Fruit fly (Drosophila melanogaster) whole organism, prepupa: ENCODE measurements around the gene sordd2.

Experiments used
- Blimp-1 ChIP-seq: fragments of 200-800 bp; sonication (Bioruptor generic); optimal IDR thresholded peaks from 3 replicates; lab custom pipeline; 2017; ENCODE audit warnings: missing biosample characterization, missing genetic modification characterization, mild to moderate bottlenecking, moderate library complexity, missing genetic modification reagents
- CG10631 ChIP-seq: fragments of 200-800 bp; sonication (Bioruptor generic); optimal IDR thresholded peaks from 2 replicates; lab custom pipeline; 2016; ENCODE audit warnings: missing biosample characterization, missing genetic modification characterization
- CG11294 ChIP-seq: fragments of 200-800 bp; sonication (Bioruptor generic); IDR thresholded peaks from 2 replicates; pipeline ENCODE4 v1.3.6; 2022; ENCODE audit warnings: missing biosample characterization, missing genetic modification characterization
- CG11762 ChIP-seq: fragments of 200-800 bp; sonication (Bioruptor generic); optimal IDR thresholded peaks from 3 replicates; lab custom pipeline; 2016; ENCODE audit warnings: missing biosample characterization, missing genetic modification characterization; ENCODE audit not compliant: insufficient read depth
- CG11902 ChIP-seq: fragments of 200-800 bp; sonication (Bioruptor generic); optimal IDR thresholded peaks from 3 replicates; lab custom pipeline; 2016; ENCODE audit warnings: missing biosample characterization, missing genetic modification characterization
- CG15336 ChIP-seq: fragments of 200-800 bp; sonication (Bioruptor generic); IDR thresholded peaks from 2 replicates; pipeline ENCODE4 v1.3.6; 2022; ENCODE audit warnings: missing biosample characterization, missing genetic modification characterization
- CG1621 ChIP-seq: fragments of 200-800 bp; sonication (Bioruptor generic); optimal IDR thresholded peaks from 3 replicates; lab custom pipeline; 2018; ENCODE audit warnings: missing biosample characterization, mild to moderate bottlenecking, missing genetic modification characterization
- CG16779 ChIP-seq: fragments of 200-800 bp; sonication (Bioruptor generic); optimal IDR thresholded peaks from 3 replicates; lab custom pipeline; 2017; ENCODE audit warnings: missing biosample characterization, mild to moderate bottlenecking, missing genetic modification characterization
- CG3032 ChIP-seq: fragments of 200-800 bp; optimal IDR thresholded peaks from 2 replicates; lab custom pipeline; 2019; ENCODE audit warnings: missing biosample characterization, mild to moderate bottlenecking, missing genetic modification characterization, moderate library complexity
- CG32006 ChIP-seq: fragments of 200-800 bp; sonication (Bioruptor generic); optimal IDR thresholded peaks from 3 replicates; lab custom pipeline; 2017; ENCODE audit warnings: missing biosample characterization, mild to moderate bottlenecking, missing genetic modification characterization
- CG34406 ChIP-seq: fragments of 200-800 bp; sonication (Bioruptor generic); optimal IDR thresholded peaks from 3 replicates; lab custom pipeline; 2016; ENCODE audit warnings: missing biosample characterization, missing genetic modification characterization
- CG3919 ChIP-seq: fragments of 200-800 bp; sonication (Bioruptor generic); optimal IDR thresholded peaks from 3 replicates; lab custom pipeline; 2016; ENCODE audit warnings: missing biosample characterization, missing genetic modification characterization
- CG4318 ChIP-seq: fragments of 200-800 bp; sonication (Bioruptor generic); optimal IDR thresholded peaks from 3 replicates; lab custom pipeline; 2017; ENCODE audit warnings: missing biosample characterization, mild to moderate bottlenecking, missing genetic modification characterization
- CG7368 ChIP-seq: fragments of 200-800 bp; sonication (Bioruptor generic); optimal IDR thresholded peaks from 3 replicates; lab custom pipeline; 2016; ENCODE audit warnings: missing biosample characterization, missing genetic modification characterization
- CG8319 ChIP-seq: fragments of 200-800 bp; sonication (Bioruptor generic); optimal IDR thresholded peaks from 3 replicates; lab custom pipeline; 2016; ENCODE audit warnings: missing biosample characterization, missing genetic modification characterization
- CG8632 ChIP-seq: fragments of 200-800 bp; sonication (Bioruptor generic); optimal IDR thresholded peaks from 3 replicates; lab custom pipeline; 2016; ENCODE audit warnings: missing biosample characterization, missing genetic modification characterization
- CG9139 ChIP-seq: fragments of 200-800 bp; sonication (Bioruptor generic); optimal IDR thresholded peaks from 3 replicates; lab custom pipeline; 2017; ENCODE audit warnings: missing biosample characterization, mild to moderate bottlenecking, missing genetic modification characterization
- Eip75B ChIP-seq: fragments of 200-800 bp; sonication (Bioruptor generic); optimal IDR thresholded peaks from 3 replicates; lab custom pipeline; 2016; ENCODE audit warnings: missing biosample characterization, missing genetic modification characterization
- Eip78C ChIP-seq: fragments of 200-800 bp; sonication (Bioruptor generic); peaks from one replicate; lab custom pipeline; 2016; ENCODE audit warnings: missing biosample characterization, missing genetic modification characterization
- Eip93F ChIP-seq: fragments of 200-800 bp; sonication (Bioruptor generic); optimal IDR thresholded peaks from 2 replicates; lab custom pipeline; 2016; ENCODE audit warnings: missing biosample characterization, mild to moderate bottlenecking, missing genetic modification characterization
- Ets21C ChIP-seq: fragments of 200-800 bp; sonication (Bioruptor generic); optimal IDR thresholded peaks from 3 replicates; lab custom pipeline; 2016; ENCODE audit warnings: missing biosample characterization, missing genetic modification characterization
- Ets96B ChIP-seq: fragments of 200-800 bp; optimal IDR thresholded peaks from 2 replicates; lab custom pipeline; 2019; ENCODE audit warnings: missing biosample characterization, mild to moderate bottlenecking, missing genetic modification characterization, moderate library complexity
- Hr38 ChIP-seq: sonication (Bioruptor generic); optimal IDR thresholded peaks from 2 replicates; lab custom pipeline; 2016; ENCODE audit warnings: missing biosample characterization, missing genetic modification characterization
- Hr39 ChIP-seq: fragments of 200-800 bp; sonication (Bioruptor generic); optimal IDR thresholded peaks from 2 replicates; lab custom pipeline; 2016; ENCODE audit warnings: missing biosample characterization, missing genetic modification characterization
- Lpt ChIP-seq: fragments of 200-800 bp; sonication (Bioruptor generic); optimal IDR thresholded peaks from 3 replicates; lab custom pipeline; 2016; ENCODE audit warnings: missing biosample characterization, missing genetic modification characterization
- Met ChIP-seq: fragments of 200-800 bp; sonication (Bioruptor generic); optimal IDR thresholded peaks from 3 replicates; lab custom pipeline; 2016; ENCODE audit warnings: missing biosample characterization, missing genetic modification characterization
- OdsH ChIP-seq: fragments of 200-800 bp; sonication (Bioruptor generic); optimal IDR thresholded peaks from 3 replicates; lab custom pipeline; 2016; ENCODE audit warnings: missing biosample characterization, missing genetic modification characterization
- Smox ChIP-seq: fragments of 200-800 bp; sonication (Bioruptor generic); optimal IDR thresholded peaks from 3 replicates; lab custom pipeline; 2016; ENCODE audit warnings: missing biosample characterization, missing genetic modification characterization
- Sox102F ChIP-seq: fragments of 200-800 bp; sonication (Bioruptor generic); optimal IDR thresholded peaks from 2 replicates; lab custom pipeline; 2016; ENCODE audit warnings: missing biosample characterization, mild to moderate bottlenecking, missing genetic modification characterization
- Sox14 ChIP-seq: fragments of 200-800 bp; sonication (Bioruptor generic); optimal IDR thresholded peaks from 3 replicates; lab custom pipeline; 2016; ENCODE audit warnings: missing biosample characterization, missing genetic modification characterization
- Sox15 ChIP-seq: fragments of 200-800 bp; sonication (Bioruptor generic); optimal IDR thresholded peaks from 3 replicates; lab custom pipeline; 2016; ENCODE audit warnings: missing biosample characterization, missing genetic modification characterization
- achi ChIP-seq: fragments of 200-800 bp; sonication (Bioruptor generic); optimal IDR thresholded peaks from 3 replicates; lab custom pipeline; 2016; ENCODE audit warnings: missing biosample characterization, missing genetic modification characterization
- acj6 ChIP-seq: fragments of 200-800 bp; sonication (Bioruptor generic); optimal IDR thresholded peaks from 3 replicates; lab custom pipeline; 2016; ENCODE audit warnings: missing biosample characterization, missing genetic modification characterization
- dac ChIP-seq: fragments of 200-800 bp; sonication (Bioruptor generic); optimal IDR thresholded peaks from 2 replicates; lab custom pipeline; 2017; ENCODE audit warnings: missing biosample characterization, mild to moderate bottlenecking, missing genetic modification characterization
- dsx ChIP-seq: fragments of 200-800 bp; optimal IDR thresholded peaks from 3 replicates; lab custom pipeline; 2019; ENCODE audit warnings: missing biosample characterization, mild to moderate bottlenecking, missing genetic modification characterization, moderate library complexity; ENCODE audit not compliant: poor library complexity, severe bottlenecking
- eg ChIP-seq: fragments of 200-800 bp; sonication (Bioruptor generic); IDR thresholded peaks from 3 replicates; pipeline ENCODE4 v1.3.6; 2022; ENCODE audit warnings: missing biosample characterization, missing genetic modification characterization
- esn ChIP-seq: fragments of 200-800 bp; sonication (Bioruptor generic); optimal IDR thresholded peaks from 2 replicates; lab custom pipeline; 2016; ENCODE audit warnings: missing biosample characterization, mild to moderate bottlenecking, missing genetic modification characterization, moderate library complexity
- fd85E ChIP-seq: fragments of 200-800 bp; sonication (Bioruptor generic); optimal IDR thresholded peaks from 3 replicates; lab custom pipeline; 2016; ENCODE audit warnings: missing biosample characterization, missing genetic modification characterization
- fkh ChIP-seq: fragments of 200-800 bp; sonication (Bioruptor generic); optimal IDR thresholded peaks from 3 replicates; lab custom pipeline; 2017; ENCODE audit warnings: missing biosample characterization, mild to moderate bottlenecking, missing genetic modification characterization, moderate library complexity
- lz ChIP-seq: fragments of 200-800 bp; sonication (Bioruptor generic); optimal IDR thresholded peaks from 3 replicates; lab custom pipeline; 2016; ENCODE audit warnings: missing biosample characterization, missing genetic modification characterization
- pdm3 ChIP-seq: fragments of 200-800 bp; sonication (Bioruptor generic); optimal IDR thresholded peaks from 3 replicates; lab custom pipeline; 2016; ENCODE audit warnings: missing biosample characterization, missing genetic modification characterization
- salr ChIP-seq, 2 experiments: fragments of 200-800 bp; sonication (Bioruptor generic); optimal IDR thresholded peaks; 3 replicates each; lab custom pipeline; 2016 to 2018; ENCODE audit warnings: missing biosample characterization in 2 of 2, missing genetic modification characterization in 2 of 2, mild to moderate bottlenecking in 1 of 2
- ss ChIP-seq, 2 experiments: fragments of 200-800 bp; sonication (Bioruptor generic); optimal IDR thresholded peaks; 2 replicates in 1 of 2; 3 replicates in 1 of 2; lab custom pipeline; 2017 to 2018; ENCODE audit warnings: mild to moderate bottlenecking in 2 of 2, missing biosample characterization in 2 of 2, missing genetic modification characterization in 2 of 2, moderate library complexity in 1 of 2
- svp ChIP-seq: fragments of 200-800 bp; sonication (Bioruptor generic); peaks from one replicate; lab custom pipeline; 2016; ENCODE audit warnings: missing biosample characterization, missing genetic modification characterization
- topi ChIP-seq: fragments of 200-800 bp; sonication (Bioruptor generic); optimal IDR thresholded peaks from 3 replicates; lab custom pipeline; 2016; ENCODE audit warnings: missing biosample characterization, missing genetic modification characterization
- vri ChIP-seq: fragments of 200-800 bp; sonication (Bioruptor generic); optimal IDR thresholded peaks from 3 replicates; lab custom pipeline; 2016; ENCODE audit warnings: missing biosample characterization, mild to moderate bottlenecking, missing genetic modification characterization

sordd2 gene

dm6 chrX:15837530-15837929 is 38.6 kb upstream of the sordd2 start, which contains the start of gene CG8565:
TSS of gene CG8565 (plus strand) at chrX:15837830.
- TF ChIP-seq CG11294 (no peak), Ets96B (tag; lab: Kevin White, UChicago) (no peak), achi (GFP tag; lab: Kevin White, UChicago) (no peak), pdm3 (GFP tag; lab: Kevin White, UChicago) (no peak), ss (GFP tag; optimal IDR thresholded peaks at IDR 0.05; lab: Kevin White, UChicago) (no peak), CG10631 (GFP tag; lab: Kevin White, UChicago) (no peak), CG7368 (GFP tag; lab: Kevin White, UChicago) (no peak), OdsH (GFP tag; lab: Kevin White, UChicago) (no peak), CG11762 (GFP tag; lab: Kevin White, UChicago) (no peak), Sox102F (GFP tag; lab: Kevin White, UChicago) (no peak)

dm6 chrX:15835393-15835792 is 36.4 kb upstream of the sordd2 start, which contains the start of gene Chc:
TSS of gene Chc (minus strand) at chrX:15835490.
- TF ChIP-seq CG32006 (GFP tag; lab: Kevin White, UChicago), result no peak
- TF ChIP-seq Eip75B (GFP tag; lab: Kevin White, UChicago), result no peak
- TF ChIP-seq eg, result no peak
- TF ChIP-seq CG16779 (tag; lab: Kevin White, UChicago), result no peak
- peak; percentile 29 for TF ChIP-seq Smox (GFP tag; lab: Kevin White, UChicago)
- TF ChIP-seq CG11902 (GFP tag; lab: Kevin White, UChicago), result no peak
- TF ChIP-seq CG8632 (GFP tag; lab: Kevin White, UChicago), result no peak
- TF ChIP-seq Ets96B (tag; lab: Kevin White, UChicago), result no peak
- no peak for TF ChIP-seq Blimp-1 (GFP tag; lab: Kevin White, UChicago)
- TF ChIP-seq Eip93F (GFP tag; lab: Kevin White, UChicago), result no peak
- no peak for TF ChIP-seq CG4318 (GFP tag; lab: Kevin White, UChicago)
- TF ChIP-seq topi (GFP tag; lab: Kevin White, UChicago), result no peak
- TF ChIP-seq Hr39, result peak; percentile 1
- no peak for TF ChIP-seq CG3032
- no peak for TF ChIP-seq CG15336
- TF ChIP-seq vri (GFP tag; lab: Kevin White, UChicago), result no peak
- no peak for TF ChIP-seq salr (GFP tag; optimal IDR thresholded peaks at IDR 0.05; lab: Kevin White, UChicago)
- no peak for TF ChIP-seq dsx
- TF ChIP-seq Eip78C, result peak; percentile 68
- peak; percentile 22 for TF ChIP-seq esn (GFP tag; lab: Kevin White, UChicago)
- TF ChIP-seq CG3919 (GFP tag; lab: Kevin White, UChicago), result no peak
- TF ChIP-seq CG9139 (GFP tag; lab: Kevin White, UChicago), result no peak
- no peak for TF ChIP-seq fd85E (GFP tag; lab: Kevin White, UChicago)
- TF ChIP-seq pdm3 (GFP tag; lab: Kevin White, UChicago), result no peak
- peak; percentile 13 for TF ChIP-seq Met (GFP tag; lab: Kevin White, UChicago)
- no peak for TF ChIP-seq dac (GFP tag; lab: Kevin White, UChicago)
- TF ChIP-seq CG10631 (GFP tag; lab: Kevin White, UChicago), result peak; percentile 28
- TF ChIP-seq Sox14, result peak; percentile 60
- TF ChIP-seq Hr38 (GFP tag; lab: Kevin White, UChicago), result no peak
- TF ChIP-seq OdsH (GFP tag; lab: Kevin White, UChicago), result no peak
- TF ChIP-seq CG8319, result no peak
- TF ChIP-seq fkh (GFP tag; lab: Kevin White, UChicago), result peak; percentile 14
- TF ChIP-seq achi (GFP tag; lab: Kevin White, UChicago), result no peak
- TF ChIP-seq lz (GFP tag; lab: Kevin White, UChicago), result peak; percentile 16
- TF ChIP-seq svp (GFP tag; lab: Kevin White, UChicago), result no peak
- peak; percentile 92 for TF ChIP-seq CG1621
- TF ChIP-seq Lpt (GFP tag; lab: Kevin White, UChicago), result no peak
- TF ChIP-seq acj6 (GFP tag; lab: Kevin White, UChicago), result no peak
- no peak for TF ChIP-seq Sox15 (GFP tag; lab: Kevin White, UChicago)
- no peak for TF ChIP-seq CG34406 (GFP tag; lab: Kevin White, UChicago)
- peak; percentile 10 for TF ChIP-seq Ets21C (GFP tag; lab: Kevin White, UChicago)
- TF ChIP-seq CG7368 (GFP tag; lab: Kevin White, UChicago), result no peak
- TF ChIP-seq Sox102F (GFP tag; lab: Kevin White, UChicago), result peak; percentile 6
